Worm (Caenorhabditis elegans) whole organism, mixed stage, embryonic: Measurements from ENCODE around the gene C29A12.6.

ENCODE experiments used
- elt-3 ChIP-seq: fragments of 150-350 bp; optimal IDR thresholded peaks from 2 replicates; lab custom pipeline; 2014; ENCODE audit warnings: missing biosample characterization, missing genetic modification characterization
- flh-1 ChIP-seq: fragments of 200-800 bp; sonication (Bioruptor generic); optimal IDR thresholded peaks from 2 replicates; lab custom pipeline; 2018; ENCODE audit warnings: mild to moderate bottlenecking, missing genetic modification characterization, moderate library complexity, missing compliant biosample characterization
- hlh-1 ChIP-seq: fragments of 150-350 bp; optimal IDR thresholded peaks from 2 replicates; lab custom pipeline; 2014; ENCODE audit warnings: missing biosample characterization, missing genetic modification reagents, missing genetic modification characterization
- lin-13 ChIP-seq: fragments of 150-350 bp; optimal IDR thresholded peaks from 2 replicates; lab custom pipeline; 2014; ENCODE audit warnings: missing biosample characterization, missing genetic modification characterization
- nhr-12 ChIP-seq: fragments of 150-350 bp; optimal IDR thresholded peaks from 2 replicates; lab custom pipeline; 2014; ENCODE audit warnings: missing biosample characterization, missing genetic modification characterization
- nhr-237 ChIP-seq: fragments of 150-350 bp; optimal IDR thresholded peaks from 2 replicates; lab custom pipeline; 2014; ENCODE audit warnings: missing biosample characterization, missing genetic modification characterization
- nhr-28 ChIP-seq: fragments of 150-350 bp; optimal IDR thresholded peaks from 2 replicates; lab custom pipeline; 2014; ENCODE audit warnings: missing biosample characterization, missing genetic modification characterization
- tbx-8 ChIP-seq: fragments of 200-800 bp; sonication (Bioruptor generic); optimal IDR thresholded peaks from 2 replicates; lab custom pipeline; 2018; ENCODE audit warnings: mild to moderate bottlenecking, missing genetic modification characterization, moderate library complexity, missing compliant biosample characterization
- unc-120 ChIP-seq: sonication (generic microtip); optimal IDR thresholded peaks from 2 replicates; lab custom pipeline; 2017; ENCODE audit warnings: missing genetic modification characterization, missing compliant biosample characterization; ENCODE audit not compliant: poor library complexity, severe bottlenecking
- unc-62 ChIP-seq: fragments of 150-350 bp; optimal IDR thresholded peaks from 2 replicates; lab custom pipeline; 2014; ENCODE audit warnings: missing biosample characterization, missing genetic modification reagents, missing genetic modification characterization

DNA sequence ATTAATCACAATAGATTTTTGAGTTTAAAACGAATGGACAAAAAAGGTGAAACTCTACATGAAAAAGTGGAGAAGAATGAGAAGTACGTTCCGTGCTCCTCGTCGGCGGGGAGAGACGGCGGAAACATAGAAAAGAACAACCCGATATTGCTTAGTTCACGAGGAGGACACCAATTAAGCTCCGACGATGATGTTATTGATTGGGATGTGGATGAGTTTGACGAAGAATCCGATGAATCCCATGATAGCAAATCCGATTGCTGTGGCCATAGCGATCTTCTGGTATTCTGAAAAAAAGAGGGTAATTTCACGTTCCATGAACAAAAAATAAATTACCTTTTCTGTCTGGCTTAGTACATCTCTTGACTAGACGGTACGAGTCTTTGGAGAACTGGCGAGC lies 49.7 kb downstream of the C29A12.6 start:
- TF ChIP-seq unc-120 (tag; lab: Kevin White, UChicago) (no peak), flh-1 (GFP tag; lab: Kevin White, UChicago) (no peak), unc-62 (GFP tag; lab: Kevin White, UChicago) (no peak), hlh-1 (tag; lab: Kevin White, UChicago) (no peak), lin-13 (no peak), nhr-237 (tag; lab: Kevin White, UChicago) (no peak), nhr-28 (tag; lab: Kevin White, UChicago) (no peak), elt-3 (tag; lab: Kevin White, UChicago) (no peak), nhr-12 (no peak), tbx-8 (no peak)
